Fruit fly (Drosophila melanogaster) whole organism, embryonic: ENCODE measurements around the gene Sec24CD.

Experiments used
- CG10274 ChIP-seq: fragments of 200-800 bp; sonication (Bioruptor generic); optimal IDR thresholded peaks from 3 replicates; lab custom pipeline; 2017; ENCODE audit warnings: missing biosample characterization, mild to moderate bottlenecking, missing genetic modification characterization
- CG10431 ChIP-seq: fragments of 200-800 bp; sonication (Bioruptor generic); optimal IDR thresholded peaks from 3 replicates; lab custom pipeline; 2018; ENCODE audit warnings: missing biosample characterization, mild to moderate bottlenecking, missing genetic modification characterization
- CG10654 ChIP-seq: fragments of 200-800 bp; sonication (Bioruptor generic); optimal IDR thresholded peaks from 2 replicates; lab custom pipeline; 2016; ENCODE audit warnings: missing biosample characterization, missing genetic modification characterization
- CG13624 ChIP-seq: fragments of 200-800 bp; sonication (Bioruptor generic); optimal IDR thresholded peaks from 2 replicates; lab custom pipeline; 2016; ENCODE audit warnings: missing biosample characterization, missing genetic modification characterization
- CG14965 ChIP-seq: fragments of 200-800 bp; sonication (Bioruptor generic); optimal IDR thresholded peaks from 2 replicates; lab custom pipeline; 2016; ENCODE audit warnings: missing biosample characterization, missing genetic modification characterization, borderline replicate concordance
- CG1602 ChIP-seq: fragments of 200-800 bp; sonication (Bioruptor generic); optimal IDR thresholded peaks from 3 replicates; lab custom pipeline; 2016; ENCODE audit warnings: missing biosample characterization, missing genetic modification characterization
- CG18764 ChIP-seq: fragments of 200-800 bp; sonication (Bioruptor generic); optimal IDR thresholded peaks from 3 replicates; lab custom pipeline; 2016; ENCODE audit warnings: missing biosample characterization, missing genetic modification characterization
- CG2712 ChIP-seq: fragments of 200-800 bp; optimal IDR thresholded peaks from 3 replicates; lab custom pipeline; 2019; ENCODE audit warnings: missing biosample characterization, mild to moderate bottlenecking, missing genetic modification characterization, moderate library complexity
- CG4360 ChIP-seq: fragments of 200-800 bp; sonication (Bioruptor generic); IDR thresholded peaks from 2 replicates; pipeline ENCODE4 v1.3.6; 2022; ENCODE audit warnings: missing biosample characterization, missing genetic modification characterization
- CG6272 ChIP-seq: fragments of 200-800 bp; sonication (Bioruptor generic); IDR thresholded peaks from 2 replicates; pipeline ENCODE4 v1.3.6; 2022; ENCODE audit warnings: missing biosample characterization, missing genetic modification characterization
- CG8290 ChIP-seq, 3 experiments: fragments of 200-800 bp; sonication (Bioruptor generic); optimal IDR thresholded peaks; 2 replicates each; lab custom pipeline; 2016 to 2019; ENCODE audit warnings: missing biosample characterization in 3 of 3, missing genetic modification characterization in 3 of 3, mild to moderate bottlenecking in 2 of 3, moderate library complexity in 1 of 3
- CG8924 ChIP-seq: fragments of 200-800 bp; optimal IDR thresholded peaks from 3 replicates; lab custom pipeline; 2019; ENCODE audit warnings: missing biosample characterization, mild to moderate bottlenecking, missing genetic modification characterization, moderate library complexity
- CG9817 ChIP-seq: fragments of 200-800 bp; sonication (Bioruptor generic); optimal IDR thresholded peaks from 2 replicates; lab custom pipeline; 2018; ENCODE audit warnings: missing biosample characterization, mild to moderate bottlenecking, missing genetic modification characterization, moderate library complexity
- Deaf1 ChIP-seq: fragments of 200-800 bp; optimal IDR thresholded peaks from 3 replicates; lab custom pipeline; 2019; ENCODE audit warnings: missing biosample characterization, mild to moderate bottlenecking, missing genetic modification characterization, moderate library complexity
- Dek ChIP-seq: fragments of 200-800 bp; sonication (Bioruptor generic); optimal IDR thresholded peaks from 3 replicates; lab custom pipeline; 2019; ENCODE audit warnings: missing biosample characterization, mild to moderate bottlenecking, missing genetic modification characterization, moderate library complexity
- Gsc ChIP-seq: fragments of 200-800 bp; sonication (Bioruptor generic); IDR thresholded peaks from 2 replicates; pipeline ENCODE4 v1.3.6; 2022; ENCODE audit warnings: missing biosample characterization, missing genetic modification characterization
- Hand ChIP-seq: fragments of 200-800 bp; sonication (Bioruptor generic); optimal IDR thresholded peaks from 2 replicates; lab custom pipeline; 2017; ENCODE audit warnings: mild to moderate bottlenecking, missing biosample characterization, missing genetic modification reagents, missing genetic modification characterization
- HmgZ ChIP-seq: fragments of 200-800 bp; sonication (Bioruptor generic); optimal IDR thresholded peaks from 2 replicates; lab custom pipeline; 2018; ENCODE audit warnings: missing biosample characterization, mild to moderate bottlenecking, missing genetic modification characterization
- MBD-R2 ChIP-seq: fragments of 200-800 bp; sonication (Bioruptor generic); IDR thresholded peaks from 2 replicates; pipeline ENCODE4 v1.3.6; 2022; ENCODE audit warnings: missing biosample characterization, missing genetic modification characterization
- MTF-1 ChIP-seq: fragments of 200-800 bp; sonication (Bioruptor generic); optimal IDR thresholded peaks from 2 replicates; lab custom pipeline; 2018; ENCODE audit warnings: missing biosample characterization, mild to moderate bottlenecking, missing genetic modification characterization, borderline replicate concordance
- NC2β ChIP-seq: fragments of 200-800 bp; sonication (Bioruptor generic); optimal IDR thresholded peaks from 2 replicates; lab custom pipeline; 2016; ENCODE audit warnings: missing biosample characterization, missing genetic modification characterization
- Nf-YA ChIP-seq: fragments of 200-800 bp; sonication (Bioruptor generic); IDR thresholded peaks from 2 replicates; pipeline ENCODE4 v1.3.6; 2022; ENCODE audit warnings: missing biosample characterization, missing genetic modification characterization
- Oli ChIP-seq: fragments of 200-800 bp; sonication (Bioruptor generic); optimal IDR thresholded peaks from 2 replicates; lab custom pipeline; 2018; ENCODE audit warnings: missing biosample characterization, mild to moderate bottlenecking, missing genetic modification characterization, moderate library complexity
- Poxn ChIP-seq: fragments of 200-800 bp; sonication (Bioruptor generic); IDR thresholded peaks from 2 replicates; pipeline ENCODE4 v1.3.6; 2022; ENCODE audit warnings: missing biosample characterization, missing genetic modification characterization
- cato ChIP-seq: fragments of 200-800 bp; sonication (Bioruptor generic); optimal IDR thresholded peaks from 2 replicates; lab custom pipeline; 2016; ENCODE audit warnings: missing biosample characterization, missing genetic modification characterization, borderline replicate concordance
- chif ChIP-seq, 2 experiments: fragments of 200-800 bp; sonication (Bioruptor generic); optimal IDR thresholded peaks; 3 replicates each; lab custom pipeline; 2016; ENCODE audit warnings: missing biosample characterization in 2 of 2, missing genetic modification characterization in 2 of 2
- crol ChIP-seq: fragments of 200-800 bp; sonication (Bioruptor generic); IDR thresholded peaks from 2 replicates; pipeline ENCODE4 v1.3.6; 2022; ENCODE audit warnings: missing biosample characterization, missing genetic modification characterization
- da ChIP-seq: fragments of 200-800 bp; sonication (Bioruptor generic); optimal IDR thresholded peaks from 2 replicates; lab custom pipeline; 2016; ENCODE audit warnings: missing biosample characterization, missing genetic modification characterization
- disco-r ChIP-seq: fragments of 200-800 bp; sonication (Bioruptor generic); optimal IDR thresholded peaks from 2 replicates; lab custom pipeline; 2016; ENCODE audit warnings: missing biosample characterization, missing genetic modification characterization
- dpn ChIP-seq, 2 experiments: fragments of 200-800 bp; sonication (Bioruptor generic); optimal IDR thresholded peaks; 3 replicates each; lab custom pipeline; 2016; ENCODE audit warnings: missing biosample characterization in 2 of 2, missing genetic modification characterization in 2 of 2
- ems ChIP-seq: fragments of 200-800 bp; sonication (Bioruptor generic); optimal IDR thresholded peaks from 3 replicates; lab custom pipeline; 2016; ENCODE audit warnings: missing biosample characterization, missing genetic modification characterization
- en ChIP-seq: fragments of 200-800 bp; sonication (Bioruptor generic); optimal IDR thresholded peaks from 2 replicates; lab custom pipeline; 2016; ENCODE audit warnings: missing biosample characterization, missing genetic modification characterization
- exex ChIP-seq: fragments of 200-800 bp; sonication (Bioruptor generic); optimal IDR thresholded peaks from 4 replicates; lab custom pipeline; 2018; ENCODE audit warnings: missing biosample characterization, mild to moderate bottlenecking, missing genetic modification characterization, moderate library complexity
- fd96Cb ChIP-seq: fragments of 200-800 bp; sonication (Bioruptor generic); optimal IDR thresholded peaks from 2 replicates; lab custom pipeline; 2018; ENCODE audit warnings: missing biosample characterization, mild to moderate bottlenecking, missing genetic modification characterization, moderate library complexity
- ftz-f1 ChIP-seq: fragments of 200-800 bp; sonication (Bioruptor generic); optimal IDR thresholded peaks from 2 replicates; lab custom pipeline; 2016; ENCODE audit warnings: missing biosample characterization, missing genetic modification characterization
- h ChIP-seq: fragments of >200 bp; optimal IDR thresholded peaks from 2 replicates; lab custom pipeline; 2017
- kah ChIP-seq: fragments of 200-800 bp; sonication (Bioruptor generic); optimal IDR thresholded peaks from 2 replicates; lab custom pipeline; 2018; ENCODE audit warnings: missing biosample characterization, mild to moderate bottlenecking, missing genetic modification characterization
- lola ChIP-seq, 3 experiments: fragments of >200 bp in 2 of 3; fragments of 200-800 bp in 1 of 3; sonication (Bioruptor generic) in 1 of 3; optimal IDR thresholded peaks; 2 replicates each; lab custom pipeline; 2017 to 2019; ENCODE audit warnings: missing biosample characterization in 3 of 3, missing genetic modification characterization in 3 of 3, mild to moderate bottlenecking in 1 of 3, moderate library complexity in 1 of 3
- nerfin-1 ChIP-seq: fragments of 200-800 bp; sonication (Bioruptor generic); optimal IDR thresholded peaks from 3 replicates; lab custom pipeline; 2019; ENCODE audit warnings: missing biosample characterization, mild to moderate bottlenecking, missing genetic modification characterization, moderate library complexity
- nom ChIP-seq: fragments of 200-800 bp; sonication (Bioruptor generic); optimal IDR thresholded peaks from 2 replicates; lab custom pipeline; 2017; ENCODE audit warnings: missing biosample characterization, missing genetic modification characterization, mild to moderate bottlenecking, moderate library complexity, missing genetic modification reagents
- onecut ChIP-seq: fragments of 200-800 bp; sonication (Bioruptor generic); IDR thresholded peaks from 2 replicates; pipeline ENCODE4 v1.3.6; 2022; ENCODE audit warnings: missing biosample characterization, missing genetic modification characterization
- phol ChIP-seq: fragments of 200-800 bp; sonication (Bioruptor generic); optimal IDR thresholded peaks from 3 replicates; lab custom pipeline; 2018; ENCODE audit warnings: missing biosample characterization, mild to moderate bottlenecking, missing genetic modification characterization, moderate library complexity
- psq ChIP-seq: fragments of 200-800 bp; sonication (Bioruptor generic); optimal IDR thresholded peaks from 2 replicates; lab custom pipeline; 2017; ENCODE audit warnings: missing biosample characterization, missing genetic modification characterization
- repo ChIP-seq: fragments of 200-800 bp; sonication (Bioruptor generic); optimal IDR thresholded peaks from 2 replicates; lab custom pipeline; 2016; ENCODE audit warnings: missing biosample characterization, missing genetic modification characterization
- sc ChIP-seq, 3 experiments: fragments of >200 bp in 2 of 3; fragments of 200-800 bp in 1 of 3; sonication (Bioruptor generic) in 1 of 3; optimal IDR thresholded peaks; 2 replicates in 2 of 3; 3 replicates in 1 of 3; lab custom pipeline; 2017; ENCODE audit warnings: mild to moderate bottlenecking in 1 of 3, missing biosample characterization in 1 of 3, missing genetic modification characterization in 1 of 3, missing genetic modification reagents in 1 of 3
- stwl ChIP-seq: fragments of 200-800 bp; sonication (Bioruptor generic); optimal IDR thresholded peaks from 3 replicates; lab custom pipeline; 2018; ENCODE audit warnings: missing biosample characterization, mild to moderate bottlenecking, missing genetic modification characterization, moderate library complexity
- tgo ChIP-seq: fragments of 200-800 bp; sonication (Bioruptor generic); IDR thresholded peaks from 3 replicates; pipeline ENCODE4 v1.3.6; 2022; ENCODE audit warnings: missing biosample characterization, missing genetic modification characterization
- vfl ChIP-seq: fragments of 200-800 bp; sonication (Bioruptor generic); optimal IDR thresholded peaks from 2 replicates; lab custom pipeline; 2016; ENCODE audit warnings: missing biosample characterization, missing genetic modification characterization
- z ChIP-seq: fragments of 200-800 bp; sonication (Bioruptor generic); IDR thresholded peaks from 3 replicates; pipeline ENCODE4 v1.3.6; 2022; ENCODE audit warnings: missing biosample characterization, missing genetic modification characterization
- zen2 ChIP-seq: fragments of 200-800 bp; sonication (Bioruptor generic); IDR thresholded peaks from 3 replicates; pipeline ENCODE4 v1.3.6; 2022; ENCODE audit warnings: missing biosample characterization, missing genetic modification characterization; ENCODE audit not compliant: partially characterized antibody

Gene Sec24CD

dm6 chr2L:2227316-2227715 is 9.3 kb downstream of the Sec24CD start (continued):
- TF ChIP-seq CG14965 = no peak
- TF ChIP-seq nerfin-1 (tag; lab: Kevin White, UChicago) = no peak
- TF ChIP-seq CG13624 = no peak
- TF ChIP-seq Deaf1 (tag; lab: Kevin White, UChicago) = no peak
- TF ChIP-seq dpn (GFP tag; optimal IDR thresholded peaks at IDR 0.05; lab: Kevin White, UChicago) = peak; percentile 26 to 47
- TF ChIP-seq CG18764 (GFP tag; lab: Kevin White, UChicago) = no peak
- TF ChIP-seq en (GFP tag; lab: Kevin White, UChicago) = no peak
- peak; percentile 29 for TF ChIP-seq Nf-YA (GFP tag; lab: Robert Waterston, UW)
- no peak for TF ChIP-seq Gsc
- TF ChIP-seq CG9817 (tag; lab: Kevin White, UChicago) = peak; percentile 2
- TF ChIP-seq Oli (tag; lab: Kevin White, UChicago) = peak; percentile 64
- TF ChIP-seq vfl = no peak
- no peak for TF ChIP-seq crol (GFP tag; lab: Robert Waterston, UW)
- TF ChIP-seq ftz-f1 (GFP tag; lab: Kevin White, UChicago) = no peak
- no peak for TF ChIP-seq MTF-1 (GFP tag; lab: Kevin White, UChicago)
- TF ChIP-seq kah (GFP tag; lab: Kevin White, UChicago) = peak; percentile 2
- TF ChIP-seq lola (GFP tag; optimal IDR thresholded peaks at IDR 0.05; lab: Kevin White, UChicago) = no peak
- TF ChIP-seq NC2β (GFP tag; lab: Kevin White, UChicago) = peak; percentile 3
- peak; percentile 52; the same call in 2 of the 3 replicates for TF ChIP-seq tgo (GFP tag; lab: Robert Waterston, UW)
- no peak for TF ChIP-seq CG10431
- TF ChIP-seq Poxn = no peak
- TF ChIP-seq CG10274 = no peak
- no peak for TF ChIP-seq h (lab: Kevin White, UChicago)
- no peak for TF ChIP-seq CG4360 (GFP tag; lab: Robert Waterston, UW)
- TF ChIP-seq fd96Cb (tag; lab: Kevin White, UChicago) = peak; percentile 43
- TF ChIP-seq phol (tag; lab: Kevin White, UChicago) = peak; percentile 51
- TF ChIP-seq zen2 (GFP tag; lab: Robert Waterston, UW) = no peak
- no peak for TF ChIP-seq da (GFP tag; lab: Kevin White, UChicago)
- TF ChIP-seq Hand (GFP tag; lab: Kevin White, UChicago) = no peak
- no peak for TF ChIP-seq ems (GFP tag; lab: Kevin White, UChicago)
- TF ChIP-seq nom (GFP tag; lab: Kevin White, UChicago) = peak; percentile 49
- TF ChIP-seq onecut (GFP tag; lab: Robert Waterston, UW) = peak; percentile 47
- peak; percentile 16 to 39 for TF ChIP-seq chif (GFP tag; optimal IDR thresholded peaks at IDR 0.05; lab: Kevin White, UChicago)
- TF ChIP-seq sc (optimal IDR thresholded peaks at IDR 0.05; lab: Kevin White, UChicago) = no peak
- TF ChIP-seq sc (GFP tag; optimal IDR thresholded peaks at IDR 0.05; lab: Kevin White, UChicago) = no peak
- no peak for TF ChIP-seq z (GFP tag; lab: Robert Waterston, UW)
- no peak for TF ChIP-seq CG8290 (GFP tag; optimal IDR thresholded peaks at IDR 0.05; lab: Kevin White, UChicago)
- TF ChIP-seq CG8290 (tag; optimal IDR thresholded peaks at IDR 0.05; lab: Kevin White, UChicago) = peak in 1 of 2 experiments; percentile 60
- no peak for TF ChIP-seq stwl
- no peak for TF ChIP-seq psq
- no peak for TF ChIP-seq cato
- no peak for TF ChIP-seq CG1602
- no peak for TF ChIP-seq disco-r
- no peak for TF ChIP-seq repo (GFP tag; lab: Kevin White, UChicago)
- peak; percentile 30 for TF ChIP-seq CG2712 (tag; lab: Kevin White, UChicago)
- TF ChIP-seq CG6272 (GFP tag; lab: Robert Waterston, UW) = no peak
- TF ChIP-seq exex (tag; lab: Kevin White, UChicago) = no peak
- no peak for TF ChIP-seq Dek (tag; lab: Kevin White, UChicago)
- peak; percentile 14 for TF ChIP-seq CG8924 (tag; lab: Kevin White, UChicago)
- no peak for TF ChIP-seq HmgZ (tag; lab: Kevin White, UChicago)
- TF ChIP-seq CG10654 (GFP tag; lab: Kevin White, UChicago) = peak; percentile 14
- no peak for TF ChIP-seq MBD-R2 (GFP tag; lab: Robert Waterston, UW)
